Worm (Caenorhabditis elegans) whole organism, L1 larva: ENCODE measurements around the gene Y40H4A.2.

Source experiments
- F16B12.6 ChIP-seq: fragments of 150-350 bp; optimal IDR thresholded peaks from 2 replicates; lab custom pipeline; 2014; ENCODE audit warnings: missing biosample characterization, missing genetic modification characterization
- aha-1 ChIP-seq: fragments of 150-350 bp; optimal IDR thresholded peaks from 2 replicates; lab custom pipeline; 2014; ENCODE audit warnings: missing biosample characterization, missing genetic modification characterization
- hlh-4 ChIP-seq: sonication (generic microtip); optimal IDR thresholded peaks from 2 replicates; lab custom pipeline; 2016; ENCODE audit warnings: mild to moderate bottlenecking, missing genetic modification characterization, missing compliant biosample characterization
- mdl-1 ChIP-seq, 2 experiments: fragments of 150-350 bp; optimal IDR thresholded peaks; 2 replicates each; lab custom pipeline; 2014 to 2017; ENCODE audit warnings: missing biosample characterization in 2 of 2, missing genetic modification characterization in 2 of 2, inconsistent platforms in 1 of 2
- nhr-11 ChIP-seq: fragments of 150-350 bp; optimal IDR thresholded peaks from 2 replicates; lab custom pipeline; 2014; ENCODE audit warnings: missing biosample characterization, missing genetic modification characterization
- nhr-90 ChIP-seq: sonication (generic microtip); optimal IDR thresholded peaks from 2 replicates; lab custom pipeline; 2016; ENCODE audit warnings: mild to moderate bottlenecking, missing genetic modification characterization, missing compliant biosample characterization; ENCODE audit not compliant: poor library complexity
- ztf-11 ChIP-seq, 2 experiments: sonication (generic microtip); optimal IDR thresholded peaks; 2 replicates each; lab custom pipeline; 2016 to 2017; ENCODE audit warnings: missing genetic modification characterization in 2 of 2, missing biosample characterization in 1 of 2, missing compliant biosample characterization in 1 of 2

- TF ChIP-seq nhr-90 (tag; lab: Kevin White, UChicago) = no peak
- TF ChIP-seq aha-1 (tag; lab: Kevin White, UChicago) = no peak
- TF ChIP-seq ztf-11 (tag; optimal IDR thresholded peaks at IDR 0.05; lab: Kevin White, UChicago) = no peak
- TF ChIP-seq mdl-1 (tag; optimal IDR thresholded peaks at IDR 0.05; lab: Kevin White, UChicago) = no peak
- TF ChIP-seq F16B12.6 (tag; lab: Kevin White, UChicago) = no peak
- no peak for TF ChIP-seq nhr-11 (tag; lab: Kevin White, UChicago)
- TF ChIP-seq hlh-4 (tag; lab: Kevin White, UChicago) = no peak
These were observed 11.9 kb upstream of the Y40H4A.2 start, which contains the start of gene pes-9 for ce11 chrV:14597005-14597680.
